Fruit fly (Drosophila melanogaster) whole organism, adult: ENCODE data around the gene ccb.

Source experiments
- CG11617 ChIP-seq: fragments of 200-800 bp; sonication (Bioruptor generic); optimal IDR thresholded peaks from 2 replicates; lab custom pipeline; 2017; ENCODE audit warnings: mild to moderate bottlenecking, missing biosample characterization, missing genetic modification reagents, missing genetic modification characterization
- CG12768 ChIP-seq: fragments of 200-800 bp; sonication (Bioruptor generic); optimal IDR thresholded peaks from 2 replicates; lab custom pipeline; 2017; ENCODE audit warnings: missing biosample characterization, missing genetic modification characterization, mild to moderate bottlenecking, moderate library complexity, missing genetic modification reagents
- CG14711 ChIP-seq: fragments of 200-800 bp; sonication (Bioruptor generic); optimal IDR thresholded peaks from 2 replicates; lab custom pipeline; 2018; ENCODE audit warnings: missing biosample characterization, mild to moderate bottlenecking, missing genetic modification characterization, moderate library complexity
- CG1620 ChIP-seq: fragments of 200-800 bp; sonication (Bioruptor generic); optimal IDR thresholded peaks from 2 replicates; lab custom pipeline; 2016; ENCODE audit warnings: missing biosample characterization, missing genetic modification characterization
- CG33017 ChIP-seq: fragments of 200-800 bp; sonication (Bioruptor generic); optimal IDR thresholded peaks from 2 replicates; lab custom pipeline; 2018; ENCODE audit warnings: missing biosample characterization, mild to moderate bottlenecking, missing genetic modification characterization, moderate library complexity
- CG5204 ChIP-seq: fragments of 200-800 bp; sonication (Bioruptor generic); optimal IDR thresholded peaks from 2 replicates; lab custom pipeline; 2016; ENCODE audit warnings: missing biosample characterization, missing genetic modification characterization
- CG7045 ChIP-seq: fragments of 200-800 bp; sonication (Bioruptor generic); optimal IDR thresholded peaks from 2 replicates; lab custom pipeline; 2017; ENCODE audit warnings: missing biosample characterization, mild to moderate bottlenecking, missing genetic modification characterization
- CG7101 ChIP-seq: fragments of 200-800 bp; sonication (Bioruptor generic); optimal IDR thresholded peaks from 2 replicates; lab custom pipeline; 2018; ENCODE audit warnings: missing biosample characterization, mild to moderate bottlenecking, missing genetic modification characterization, moderate library complexity
- Clk ChIP-seq: fragments of 200-800 bp; sonication (Bioruptor generic); optimal IDR thresholded peaks from 2 replicates; lab custom pipeline; 2017; ENCODE audit warnings: missing biosample characterization, missing genetic modification characterization
- Crg-1 ChIP-seq: fragments of 200-800 bp; sonication (Bioruptor generic); optimal IDR thresholded peaks from 2 replicates; lab custom pipeline; 2016; ENCODE audit warnings: missing biosample characterization, missing genetic modification characterization
- Hr96 ChIP-seq: fragments of 200-800 bp; sonication (Bioruptor generic); optimal IDR thresholded peaks from 2 replicates; lab custom pipeline; 2016; ENCODE audit warnings: missing biosample characterization, missing genetic modification characterization
- Mnt ChIP-seq: fragments of 200-800 bp; sonication (Bioruptor generic); optimal IDR thresholded peaks from 2 replicates; lab custom pipeline; 2016; ENCODE audit warnings: missing biosample characterization, mild to moderate bottlenecking, missing genetic modification characterization
- bab1 ChIP-seq: fragments of 200-800 bp; sonication (Bioruptor generic); optimal IDR thresholded peaks from 3 replicates; lab custom pipeline; 2019; ENCODE audit warnings: missing biosample characterization, mild to moderate bottlenecking, missing genetic modification characterization, moderate library complexity
- cic ChIP-seq: fragments of 200-800 bp; sonication (Bioruptor generic); optimal IDR thresholded peaks from 2 replicates; lab custom pipeline; 2017; ENCODE audit warnings: missing biosample characterization, mild to moderate bottlenecking, missing genetic modification characterization, moderate library complexity
- cnc ChIP-seq, 2 experiments: fragments of >200 bp; optimal IDR thresholded peaks; 2 replicates each; lab custom pipeline; 2017
- kay ChIP-seq: fragments of 200-800 bp; sonication (Bioruptor generic); peaks from one replicate; lab custom pipeline; 2016; ENCODE audit warnings: missing biosample characterization, missing genetic modification characterization, borderline replicate concordance
- ovo ChIP-seq: fragments of 200-800 bp; sonication (Bioruptor generic); optimal IDR thresholded peaks from 2 replicates; lab custom pipeline; 2016; ENCODE audit warnings: missing biosample characterization, missing genetic modification characterization
- pad ChIP-seq: fragments of 200-800 bp; sonication (Bioruptor generic); optimal IDR thresholded peaks from 3 replicates; lab custom pipeline; 2017; ENCODE audit warnings: missing biosample characterization, missing genetic modification characterization, mild to moderate bottlenecking, moderate library complexity, missing genetic modification reagents
- tj ChIP-seq: fragments of 200-800 bp; sonication (Bioruptor generic); optimal IDR thresholded peaks from 3 replicates; lab custom pipeline; 2017; ENCODE audit warnings: missing biosample characterization, mild to moderate bottlenecking, missing genetic modification characterization, moderate library complexity
- toe ChIP-seq: fragments of 200-800 bp; sonication (Bioruptor generic); optimal IDR thresholded peaks from 2 replicates; lab custom pipeline; 2016; ENCODE audit warnings: missing biosample characterization, missing genetic modification characterization

ccb gene

dm6 chrX:21192953-21193352, at the start of gene ccb:
Gene ccb, plus strand, starts transcription at chrX:21193253.
- TF ChIP-seq CG7045 (GFP tag; lab: Kevin White, UChicago) (no peak), CG11617 (GFP tag; lab: Kevin White, UChicago) (no peak)

- no peak for TF ChIP-seq tj (GFP tag; lab: Kevin White, UChicago)
- TF ChIP-seq Hr96 (GFP tag; lab: Kevin White, UChicago): no peak
- no peak for TF ChIP-seq CG33017 (tag; lab: Kevin White, UChicago)
- no peak for TF ChIP-seq CG1620
- no peak for TF ChIP-seq CG7101
These were observed 46.1 kb upstream of the ccb start, which contains the start of gene CG45154 for dm6 chrX:21146941-21147340. Gene CG45154, minus strand, starts transcription at chrX:21147041.

dm6 chrX:21203241-21203640, 10.2 kb downstream of the ccb start, which contains the start of gene CG1724:
Gene CG1724, minus strand, starts transcription at chrX:21203341.
- no peak for TF ChIP-seq CG7101
- no peak for TF ChIP-seq Hr96 (GFP tag; lab: Kevin White, UChicago)
- no peak for TF ChIP-seq bab1 (GFP tag; lab: Kevin White, UChicago)
- TF ChIP-seq ovo (GFP tag; lab: Kevin White, UChicago): no peak
- TF ChIP-seq CG5204 (GFP tag; lab: Kevin White, UChicago): no peak
- no peak for TF ChIP-seq cic
- TF ChIP-seq Mnt (GFP tag; lab: Kevin White, UChicago): no peak
- no peak for TF ChIP-seq CG12768 (GFP tag; lab: Kevin White, UChicago)
- no peak for TF ChIP-seq Clk
- TF ChIP-seq tj (GFP tag; lab: Kevin White, UChicago): no peak
- no peak for TF ChIP-seq pad (GFP tag; lab: Kevin White, UChicago)
- no peak for TF ChIP-seq CG1620

dm6 chrX:21217578-21217977, 24.5 kb downstream of the ccb start, which contains the start of gene CG32523:
Gene CG32523, plus strand, starts transcription at chrX:21217878.
- TF ChIP-seq CG33017 (tag; lab: Kevin White, UChicago) (no peak), CG7045 (GFP tag; lab: Kevin White, UChicago) (no peak), Clk (no peak), Crg-1 (GFP tag; lab: Kevin White, UChicago) (no peak), tj (GFP tag; lab: Kevin White, UChicago) (no peak), CG1620 (no peak), CG11617 (GFP tag; lab: Kevin White, UChicago) (no peak), toe (no peak), Mnt (GFP tag; lab: Kevin White, UChicago) (no peak), bab1 (GFP tag; lab: Kevin White, UChicago) (no peak), pad (GFP tag; lab: Kevin White, UChicago) (no peak), cic (no peak), Hr96 (GFP tag; lab: Kevin White, UChicago) (no peak), CG12768 (GFP tag; lab: Kevin White, UChicago) (no peak), ovo (GFP tag; lab: Kevin White, UChicago) (no peak), kay (GFP tag; lab: Kevin White, UChicago) (no peak), cnc (optimal IDR thresholded peaks at IDR 0.05; lab: Kevin White, UChicago) (no peak), CG14711 (tag; lab: Kevin White, UChicago) (no peak)

dm6 chrX:21226373-21226772, 33.3 kb downstream of the ccb start:
- TF ChIP-seq Clk (no peak), toe (no peak), Hr96 (GFP tag; lab: Kevin White, UChicago) (no peak), CG7045 (GFP tag; lab: Kevin White, UChicago) (no peak), CG14711 (tag; lab: Kevin White, UChicago) (no peak), CG7101 (no peak), tj (GFP tag; lab: Kevin White, UChicago) (no peak), cnc (optimal IDR thresholded peaks at IDR 0.05; lab: Kevin White, UChicago) (no peak)

dm6 chrX:21231829-21232228, 38.8 kb downstream of the ccb start:
- no peak for TF ChIP-seq CG12768 (GFP tag; lab: Kevin White, UChicago)
- TF ChIP-seq CG7101: no peak
- TF ChIP-seq kay (GFP tag; lab: Kevin White, UChicago): no peak
- TF ChIP-seq CG5204 (GFP tag; lab: Kevin White, UChicago): no peak
- TF ChIP-seq tj (GFP tag; lab: Kevin White, UChicago): no peak
- TF ChIP-seq cic: no peak
- no peak for TF ChIP-seq CG33017 (tag; lab: Kevin White, UChicago)
- TF ChIP-seq cnc (optimal IDR thresholded peaks at IDR 0.05; lab: Kevin White, UChicago): no peak
- TF ChIP-seq pad (GFP tag; lab: Kevin White, UChicago): no peak
- no peak for TF ChIP-seq toe
- TF ChIP-seq Hr96 (GFP tag; lab: Kevin White, UChicago): no peak
- TF ChIP-seq CG14711 (tag; lab: Kevin White, UChicago): no peak
- no peak for TF ChIP-seq Crg-1 (GFP tag; lab: Kevin White, UChicago)
- TF ChIP-seq Clk: no peak
- TF ChIP-seq CG7045 (GFP tag; lab: Kevin White, UChicago): no peak
- TF ChIP-seq Mnt (GFP tag; lab: Kevin White, UChicago): no peak

- TF ChIP-seq CG7101: no peak
- no peak for TF ChIP-seq Hr96 (GFP tag; lab: Kevin White, UChicago)
- TF ChIP-seq kay (GFP tag; lab: Kevin White, UChicago): no peak
- no peak for TF ChIP-seq pad (GFP tag; lab: Kevin White, UChicago)
- no peak for TF ChIP-seq Mnt (GFP tag; lab: Kevin White, UChicago)
- no peak for TF ChIP-seq cic
- no peak for TF ChIP-seq CG11617 (GFP tag; lab: Kevin White, UChicago)
- TF ChIP-seq CG1620: no peak
- TF ChIP-seq Clk: no peak
- TF ChIP-seq cnc (optimal IDR thresholded peaks at IDR 0.05; lab: Kevin White, UChicago): no peak
- TF ChIP-seq CG12768 (GFP tag; lab: Kevin White, UChicago): no peak
- no peak for TF ChIP-seq Crg-1 (GFP tag; lab: Kevin White, UChicago)
- no peak for TF ChIP-seq CG33017 (tag; lab: Kevin White, UChicago)
- no peak for TF ChIP-seq tj (GFP tag; lab: Kevin White, UChicago)
- no peak for TF ChIP-seq toe
- TF ChIP-seq CG5204 (GFP tag; lab: Kevin White, UChicago): no peak
- no peak for TF ChIP-seq bab1 (GFP tag; lab: Kevin White, UChicago)
These were observed 48.7 kb downstream of the ccb start for dm6 chrX:21241796-21242208.
